Fruit fly (Drosophila melanogaster) whole organism, wandering third instar larva: ENCODE results near the gene Spn75F.

ENCODE experiments used
- Abd-B ChIP-seq: fragments of >200 bp; optimal IDR thresholded peaks from 2 replicates; lab custom pipeline; 2017; ENCODE audit warnings: missing biosample characterization, missing genetic modification characterization
- CG32264 ChIP-seq: fragments of 200-800 bp; sonication (Bioruptor generic); optimal IDR thresholded peaks from 2 replicates; lab custom pipeline; 2016; ENCODE audit warnings: missing biosample characterization, missing genetic modification characterization
- CrebA ChIP-seq: fragments of 200-800 bp; sonication (Bioruptor generic); optimal IDR thresholded peaks from 2 replicates; lab custom pipeline; 2016; ENCODE audit warnings: missing biosample characterization, mild to moderate bottlenecking, missing genetic modification characterization, borderline replicate concordance
- Dfd ChIP-seq: fragments of >200 bp; optimal IDR thresholded peaks from 2 replicates; lab custom pipeline; 2017; ENCODE audit warnings: missing biosample characterization, missing genetic modification characterization
- Dif ChIP-seq: fragments of 200-275, 200-300 bp; sonication (Bioruptor generic); optimal IDR thresholded peaks from 2 replicates; lab custom pipeline; 2018; ENCODE audit warnings: missing biosample characterization, missing genetic modification characterization; ENCODE audit not compliant: partially characterized antibody
- GATAd ChIP-seq: sonication (Bioruptor generic); optimal IDR thresholded peaks from 2 replicates; lab custom pipeline; 2016; ENCODE audit warnings: missing biosample characterization, missing genetic modification characterization
- HLH106 ChIP-seq: fragments of 200-800 bp; optimal IDR thresholded peaks from 3 replicates; lab custom pipeline; 2019; ENCODE audit warnings: missing biosample characterization, mild to moderate bottlenecking, missing genetic modification characterization, moderate library complexity
- Hnf4 ChIP-seq: fragments of 200-800 bp; sonication (Bioruptor generic); optimal IDR thresholded peaks from 2 replicates; lab custom pipeline; 2016; ENCODE audit warnings: missing biosample characterization, mild to moderate bottlenecking, missing genetic modification characterization
- Hr78 ChIP-seq: fragments of >200 bp; optimal IDR thresholded peaks from 2 replicates; lab custom pipeline; 2017; ENCODE audit warnings: missing biosample characterization, missing genetic modification characterization
- Hr83 ChIP-seq: fragments of 200-300 bp; sonication (Bioruptor generic); optimal IDR thresholded peaks from 2 replicates; lab custom pipeline; 2016; ENCODE audit warnings: missing biosample characterization, mild to moderate bottlenecking, missing genetic modification characterization, moderate library complexity; ENCODE audit not compliant: poor library complexity, severe bottlenecking
- Jra ChIP-seq: sonication (Bioruptor generic); optimal IDR thresholded peaks from 2 replicates; lab custom pipeline; 2016; ENCODE audit warnings: missing biosample characterization, missing genetic modification characterization
- Mio ChIP-seq: sonication (Bioruptor generic); optimal IDR thresholded peaks from 2 replicates; lab custom pipeline; 2016; ENCODE audit warnings: missing biosample characterization, missing genetic modification characterization
- Myc ChIP-seq: fragments of >200 bp; optimal IDR thresholded peaks from 2 replicates; lab custom pipeline; 2017
- N ChIP-seq: fragments of >200 bp; optimal IDR thresholded peaks from 2 replicates; lab custom pipeline; 2018; ENCODE audit warnings: missing biosample characterization, missing external identifiers, missing genetic modification characterization
- OdsH ChIP-seq: fragments of 200-800 bp; sonication (Bioruptor generic); optimal IDR thresholded peaks from 2 replicates; lab custom pipeline; 2016; ENCODE audit warnings: missing biosample characterization, mild to moderate bottlenecking, missing genetic modification characterization
- Rel ChIP-seq, 2 experiments: fragments of 200-800 bp; sonication (Bioruptor generic) in 1 of 2; optimal IDR thresholded peaks; 2 replicates in 1 of 2; 3 replicates in 1 of 2; lab custom pipeline; 2016 to 2019; ENCODE audit warnings: mild to moderate bottlenecking in 2 of 2, missing biosample characterization in 2 of 2, missing genetic modification characterization in 2 of 2, moderate library complexity in 1 of 2
- Sp1 ChIP-seq: fragments of 200-800 bp; sonication (Bioruptor generic); optimal IDR thresholded peaks from 3 replicates; lab custom pipeline; 2019; ENCODE audit warnings: missing biosample characterization, mild to moderate bottlenecking, missing genetic modification characterization, moderate library complexity
- Vsx2 ChIP-seq: fragments of 200-300, 225-300 bp; sonication (Bioruptor generic); optimal IDR thresholded peaks from 2 replicates; lab custom pipeline; 2018; ENCODE audit warnings: missing biosample characterization, missing genetic modification characterization; ENCODE audit not compliant: partially characterized antibody
- br ChIP-seq: fragments of 200-800 bp; sonication (Bioruptor generic); optimal IDR thresholded peaks from 2 replicates; lab custom pipeline; 2016; ENCODE audit warnings: missing biosample characterization, missing genetic modification characterization
- brk ChIP-seq: fragments of 200-800 bp; sonication (Bioruptor generic); optimal IDR thresholded peaks from 2 replicates; lab custom pipeline; 2016; ENCODE audit warnings: missing biosample characterization, mild to moderate bottlenecking, missing genetic modification characterization
- dl ChIP-seq, 2 experiments: fragments of 175-275, 200-275 bp in 1 of 2; fragments of 200-275 bp in 1 of 2; sonication (Bioruptor generic); optimal IDR thresholded peaks; lab custom pipeline; 2018; ENCODE audit warnings: mild to moderate bottlenecking in 2 of 2, missing biosample characterization in 2 of 2, missing genetic modification characterization in 2 of 2, moderate library complexity in 2 of 2; ENCODE audit not compliant: partially characterized antibody in 2 of 2, insufficient read depth in 1 of 2
- dmrt93B ChIP-seq: fragments of 200-800 bp; sonication (Bioruptor generic); optimal IDR thresholded peaks from 2 replicates; lab custom pipeline; 2018; ENCODE audit warnings: missing biosample characterization, mild to moderate bottlenecking, missing genetic modification characterization
- dsf ChIP-seq: sonication (Bioruptor generic); optimal IDR thresholded peaks from 2 replicates; lab custom pipeline; 2016; ENCODE audit warnings: missing biosample characterization, missing genetic modification characterization, borderline replicate concordance
- ey ChIP-seq: fragments of 200-800 bp; sonication (Bioruptor generic); optimal IDR thresholded peaks from 2 replicates; lab custom pipeline; 2016; ENCODE audit warnings: missing biosample characterization, missing genetic modification characterization
- foxo ChIP-seq, 2 experiments: fragments of 200-800 bp; sonication (Bioruptor generic); optimal IDR thresholded peaks; 2 replicates in 1 of 2; 3 replicates in 1 of 2; lab custom pipeline; 2016 to 2017; ENCODE audit warnings: missing biosample characterization in 2 of 2, missing genetic modification characterization in 2 of 2
- h ChIP-seq: fragments of 200-800 bp; sonication (Bioruptor generic); optimal IDR thresholded peaks from 3 replicates; lab custom pipeline; 2016; ENCODE audit warnings: missing biosample characterization, mild to moderate bottlenecking, missing genetic modification characterization
- lola ChIP-seq: fragments of >200 bp; optimal IDR thresholded peaks from 2 replicates; lab custom pipeline; 2017; ENCODE audit warnings: missing biosample characterization, missing genetic modification characterization
- pan ChIP-seq: fragments of >200 bp; optimal IDR thresholded peaks from 2 replicates; lab custom pipeline; 2017
- psq ChIP-seq: fragments of 200-800 bp; sonication (Bioruptor generic); optimal IDR thresholded peaks from 3 replicates; lab custom pipeline; 2017; ENCODE audit warnings: missing biosample characterization, mild to moderate bottlenecking, missing genetic modification characterization, moderate library complexity
- sage ChIP-seq: fragments of 200-800 bp; sonication (Bioruptor generic); optimal IDR thresholded peaks from 2 replicates; lab custom pipeline; 2016; ENCODE audit warnings: missing biosample characterization, mild to moderate bottlenecking, missing genetic modification characterization
- usp ChIP-seq: fragments of >200 bp; optimal IDR thresholded peaks from 2 replicates; lab custom pipeline; 2017; ENCODE audit warnings: missing biosample characterization, missing genetic modification characterization

The Spn75F gene

dm6 chr3L:19089120-19089519 is 40.3 kb downstream of the Spn75F start:
- TF ChIP-seq Hr83 (GFP tag; lab: Kevin White, UChicago) (no peak), GATAd (GFP tag; lab: Kevin White, UChicago) (no peak), foxo (GFP tag; optimal IDR thresholded peaks at IDR 0.05; lab: Kevin White, UChicago) (no peak), CrebA (GFP tag; lab: Kevin White, UChicago) (no peak), lola (GFP tag; lab: Kevin White, UChicago) (no peak), Hnf4 (GFP tag; lab: Kevin White, UChicago) (no peak), sage (no peak), Abd-B (no peak), dmrt93B (GFP tag; lab: Kevin White, UChicago) (no peak), br (GFP tag; lab: Kevin White, UChicago) (no peak), Sp1 (GFP tag; lab: Kevin White, UChicago) (no peak), Vsx2 (GFP tag; lab: Kevin White, UChicago) (no peak), OdsH (no peak), Hr78 (GFP tag; lab: Kevin White, UChicago) (no peak), psq (GFP tag; lab: Kevin White, UChicago) (no peak), CG32264 (GFP tag; lab: Kevin White, UChicago) (no peak), Dif (GFP tag; lab: Kevin White, UChicago) (no peak)

dm6 chr3L:19087369-19088275 is 41.8 kb downstream of the Spn75F start:
- TF ChIP-seq Jra (no peak), dl (GFP tag; optimal IDR thresholded peaks at IDR 0.05; lab: Kevin White, UChicago; ENCODE audit: insufficient read depth in 1 of 2, partially characterized antibody in 2 of 2) (no peak), brk (GFP tag; lab: Kevin White, UChicago) (no peak), Vsx2 (GFP tag; lab: Kevin White, UChicago) (no peak), Dfd (GFP tag; lab: Kevin White, UChicago) (no peak), Hnf4 (GFP tag; lab: Kevin White, UChicago) (no peak), CrebA (GFP tag; lab: Kevin White, UChicago) (no peak), CG32264 (GFP tag; lab: Kevin White, UChicago) (no peak), Mio (GFP tag; lab: Kevin White, UChicago) (no peak), N (GFP tag; lab: Kevin White, UChicago) (no peak), foxo (GFP tag; optimal IDR thresholded peaks at IDR 0.05; lab: Kevin White, UChicago) (peak in 1 of 2 experiments; percentile 24), HLH106 (tag; lab: Kevin White, UChicago) (peak; percentile 10), Hr78 (GFP tag; lab: Kevin White, UChicago) (no peak), OdsH (no peak), usp (GFP tag; lab: Kevin White, UChicago) (no peak), Myc (lab: Kevin White, UChicago) (no peak), dsf (GFP tag; lab: Kevin White, UChicago) (no peak), Rel (GFP tag; optimal IDR thresholded peaks at IDR 0.05; lab: Kevin White, UChicago) (no peak), Rel (tag; optimal IDR thresholded peaks at IDR 0.05; lab: Kevin White, UChicago) (no peak), lola (GFP tag; lab: Kevin White, UChicago) (no peak), dmrt93B (GFP tag; lab: Kevin White, UChicago) (no peak), Dif (GFP tag; lab: Kevin White, UChicago) (no peak), h (GFP tag; lab: Kevin White, UChicago) (no peak), ey (GFP tag; lab: Kevin White, UChicago) (no peak), Sp1 (GFP tag; lab: Kevin White, UChicago) (peak; percentile 28), psq (GFP tag; lab: Kevin White, UChicago) (peak; percentile 35), GATAd (GFP tag; lab: Kevin White, UChicago) (no peak), pan (lab: Kevin White, UChicago) (no peak)
